Worm (Caenorhabditis elegans) whole organism, midembryonic: ENCODE measurements around the gene rib-2.

Experiments used
- T22C8.4 ChIP-seq: fragments of 200-800 bp; sonication (Bioruptor generic); IDR thresholded peaks from 2 replicates; pipeline ENCODE4 v1.3.6; 2022; ENCODE audit warnings: missing genetic modification characterization, missing compliant biosample characterization
- cog-1 ChIP-seq: sonication (generic microtip); optimal IDR thresholded peaks from 2 replicates; lab custom pipeline; 2016; ENCODE audit warnings: missing genetic modification characterization, missing compliant biosample characterization
- flt-1 ChIP-seq: fragments of 200-800 bp; sonication (Bioruptor generic); IDR thresholded peaks from 2 replicates; pipeline ENCODE4 v1.3.6; 2022; ENCODE audit warnings: missing genetic modification characterization, missing compliant biosample characterization
- klf-2 ChIP-seq: fragments of 200-800 bp; sonication (Bioruptor generic); conservative IDR thresholded peaks from 2 replicates; pipeline ENCODE4 v1.3.6; 2022; ENCODE audit warnings: missing genetic modification reagents, missing genetic modification characterization, missing compliant biosample characterization
- ref-1 ChIP-seq: fragments of 200-800 bp; sonication (Bioruptor generic); conservative IDR thresholded peaks from 2 replicates; pipeline ENCODE4 v1.3.6; 2022; ENCODE audit warnings: missing genetic modification reagents, missing genetic modification characterization, missing compliant biosample characterization
- ztf-23 ChIP-seq: fragments of 200-800 bp; sonication (Bioruptor generic); IDR thresholded peaks from 2 replicates; pipeline ENCODE4 v1.3.6; 2022; ENCODE audit warnings: missing genetic modification reagents, missing genetic modification characterization, missing compliant biosample characterization
- ztf-29 ChIP-seq: fragments of 200-800 bp; sonication (Bioruptor generic); IDR thresholded peaks from 2 replicates; pipeline ENCODE4 v1.3.6; 2022; ENCODE audit warnings: missing genetic modification reagents, missing genetic modification characterization, missing compliant biosample characterization

DNA sequence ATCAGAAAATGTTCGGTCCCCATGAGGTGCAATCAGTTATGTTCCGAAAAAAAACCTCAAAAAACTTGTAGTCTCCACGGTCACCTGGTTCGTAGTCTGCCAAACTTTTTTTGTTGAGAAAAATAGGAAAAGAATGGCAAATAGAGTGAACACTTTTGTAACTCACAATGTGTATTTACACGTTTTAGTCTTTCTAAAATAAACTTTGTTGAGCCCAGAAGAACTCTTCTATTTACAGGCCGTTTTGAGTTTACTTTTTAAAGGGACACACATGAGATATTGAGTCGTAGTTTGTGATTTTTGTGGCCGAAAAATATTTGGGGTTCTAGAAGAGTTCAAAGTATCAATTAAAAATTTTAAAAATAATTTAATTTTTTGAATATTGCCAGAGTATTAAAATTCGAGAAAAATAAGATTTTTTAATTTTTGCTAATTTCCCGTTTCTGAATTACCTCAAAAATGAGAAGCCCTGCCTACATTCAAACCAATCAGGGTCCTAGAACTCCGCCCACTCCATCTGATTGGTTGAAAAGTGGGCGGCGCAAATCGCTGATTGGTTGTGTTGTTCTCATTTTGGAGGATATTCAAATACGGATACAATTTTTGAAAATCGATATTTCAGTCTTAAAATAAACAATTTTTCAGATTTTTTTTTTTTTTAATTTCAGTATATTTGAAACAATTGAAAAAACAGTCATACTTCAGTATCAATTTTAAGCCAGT, 7.9 kb upstream of the rib-2 start:
- TF ChIP-seq cog-1 (tag; lab: Kevin White, UChicago) (no peak), flt-1 (no peak), T22C8.4 (GFP tag; lab: Robert Waterston, UW) (no peak), ref-1 (GFP tag; lab: Robert Waterston, UW) (no peak), ztf-29 (no peak), ztf-23 (GFP tag; lab: Robert Waterston, UW) (no peak), klf-2 (GFP tag; lab: Robert Waterston, UW) (no peak)
